Fruit fly (Drosophila melanogaster): ENCODE data around the gene RpL30.

RpL30 gene

dm6 chr2L:18965367-18966213 lies 43.5 kb downstream of the RpL30 start (continued):
- TF ChIP-seq PHDP (tag; optimal IDR thresholded peaks at IDR 0.05) (peak; percentile 64), CG9817 (tag; optimal IDR thresholded peaks at IDR 0.05) (peak; percentile 37), nerfin-1 (tag; optimal IDR thresholded peaks at IDR 0.05) (peak; percentile 6), YL-1 (GFP tag; optimal IDR thresholded peaks at IDR 0.05) (no peak), p53 (GFP tag; optimal IDR thresholded peaks at IDR 0.05) (no peak), tgo (GFP tag; IDR thresholded peaks at IDR 0.05) (peak; percentile 52; the same call in 2 of the 3 replicates), dimm (GFP tag; IDR thresholded peaks at IDR 0.05) (no peak), Nf-YA (GFP tag; IDR thresholded peaks at IDR 0.05) (no peak), CG3281 (GFP tag; optimal IDR thresholded peaks at IDR 0.05) (peak; percentile 77), CG13287 (GFP tag; IDR thresholded peaks at IDR 0.05; ENCODE audit: partially characterized antibody) (no peak), CG3847 (GFP tag; IDR thresholded peaks at IDR 0.05) (peak; percentile 41), CG17328 (GFP tag; IDR thresholded peaks at IDR 0.05) (no peak), CG11093 (GFP tag; IDR thresholded peaks at IDR 0.05) (no peak), Fer3 (tag; optimal IDR thresholded peaks at IDR 0.05) (peak; percentile 51), NfI (GFP tag; optimal IDR thresholded peaks at IDR 0.05) (peak; percentile 8), CG17568 (GFP tag; optimal IDR thresholded peaks at IDR 0.05) (peak; percentile 48), CG11723 (GFP tag; optimal IDR thresholded peaks at IDR 0.05) (no peak), danr (GFP tag; IDR thresholded peaks at IDR 0.05) (no peak), bab2 (GFP tag; optimal IDR thresholded peaks at IDR 0.05) (no peak), ci (GFP tag; IDR thresholded peaks at IDR 0.05) (0 out of 3 replicates have a peak, but pooled peaks have one; percentile 36), gsb (GFP tag; IDR thresholded peaks at IDR 0.05) (0 out of 2 replicates have a peak, but pooled peaks have one; percentile 5), dmrt99B (tag; optimal IDR thresholded peaks at IDR 0.05) (peak; percentile 32), CG13775 (GFP tag; optimal IDR thresholded peaks at IDR 0.05) (peak; percentile 22), so (GFP tag; IDR thresholded peaks at IDR 0.05) (no peak), Hmr (GFP tag; optimal IDR thresholded peaks at IDR 0.05) (peak; percentile 47), Sox102F (GFP tag; optimal IDR thresholded peaks at IDR 0.05) (peak; percentile 15), Doc3 (GFP tag; IDR thresholded peaks at IDR 0.05; ENCODE audit: partially characterized antibody) (no peak), Poxn (GFP tag; IDR thresholded peaks at IDR 0.05) (no peak), CG43689 (GFP tag; IDR thresholded peaks at IDR 0.05) (no peak; the same call in 1 of the 2 replicates), gem (tag; optimal IDR thresholded peaks at IDR 0.05) (peak; percentile 64), CG17612 (GFP tag; IDR thresholded peaks at IDR 0.05) (no peak), CG12769 (tag; optimal IDR thresholded peaks at IDR 0.05) (peak; percentile 51), CG3838 (GFP tag; optimal IDR thresholded peaks at IDR 0.05) (no peak), vfl (GFP tag; optimal IDR thresholded peaks at IDR 0.05) (no peak), hkb (optimal IDR thresholded peaks at IDR 0.05) (no peak), hkb (GFP tag; IDR thresholded peaks at IDR 0.05) (0 out of 2 replicates have a peak, but pooled peaks have one; percentile 36), Abd-B (GFP tag; optimal IDR thresholded peaks at IDR 0.05) (peak; percentile 27), Fer2 (tag; optimal IDR thresholded peaks at IDR 0.05) (no peak), Oli (tag; optimal IDR thresholded peaks at IDR 0.05) (peak; percentile 28), stwl (tag; optimal IDR thresholded peaks at IDR 0.05) (no peak), CG7963 (GFP tag; IDR thresholded peaks at IDR 0.05; ENCODE audit: partially characterized antibody) (no peak), CG9215 (GFP tag; IDR thresholded peaks at IDR 0.05) (peak; percentile 5; the same call in 1 of the 2 replicates), fd96Cb (tag; optimal IDR thresholded peaks at IDR 0.05) (peak; percentile 34), CG31365 (tag; optimal IDR thresholded peaks at IDR 0.05) (no peak), Atf3 (GFP tag; optimal IDR thresholded peaks at IDR 0.05) (no peak)

Data from whole organism, embryonic.